Worm (Caenorhabditis elegans) whole organism, L3 larva: ENCODE results near the gene ZK328.6.

ENCODE experiments used
- R02D3.7 ChIP-seq: fragments of 150-350 bp; optimal IDR thresholded peaks from 2 replicates; lab custom pipeline; 2014; ENCODE audit warnings: missing biosample characterization, missing genetic modification characterization
- ceh-82 ChIP-seq: fragments of 150-350 bp; optimal IDR thresholded peaks from 2 replicates; lab custom pipeline; 2014; ENCODE audit warnings: missing biosample characterization, missing genetic modification characterization
- elt-2 ChIP-seq: sonication (generic microtip); optimal IDR thresholded peaks from 2 replicates; lab custom pipeline; 2016; ENCODE audit warnings: missing genetic modification reagents, mild to moderate bottlenecking, missing genetic modification characterization, missing compliant biosample characterization
- hmg-11 ChIP-seq: sonication (generic microtip); optimal IDR thresholded peaks from 2 replicates; lab custom pipeline; 2016; ENCODE audit warnings: missing genetic modification characterization, missing compliant biosample characterization
- lin-39 ChIP-seq: fragments of 150-350 bp; optimal IDR thresholded peaks from 2 replicates; lab custom pipeline; 2018; ENCODE audit warnings: missing biosample characterization, missing genetic modification reagents, missing genetic modification characterization
- nfya-1 ChIP-seq: sonication (generic microtip); optimal IDR thresholded peaks from 2 replicates; lab custom pipeline; 2017; ENCODE audit warnings: missing genetic modification characterization, mild to moderate bottlenecking, missing compliant biosample characterization, antibody characterized with exemption, moderate library complexity; ENCODE audit not compliant: insufficient read depth
- nhr-11 ChIP-seq: fragments of 150-350 bp; optimal IDR thresholded peaks from 2 replicates; lab custom pipeline; 2014; ENCODE audit warnings: missing biosample characterization, missing genetic modification characterization
- nhr-23 ChIP-seq: fragments of 150-350 bp; optimal IDR thresholded peaks from 2 replicates; lab custom pipeline; 2014; ENCODE audit warnings: missing biosample characterization, missing genetic modification reagents, missing genetic modification characterization
- nhr-237 ChIP-seq: fragments of 150-350 bp; optimal IDR thresholded peaks from 2 replicates; lab custom pipeline; 2014; ENCODE audit warnings: missing biosample characterization, missing genetic modification characterization
- nhr-76 ChIP-seq: fragments of 150-350 bp; sonication (generic microtip); optimal IDR thresholded peaks from 5 replicates; lab custom pipeline; 2014; ENCODE audit warnings: missing biosample characterization, missing genetic modification characterization
- pha-4 ChIP-seq: fragments of 150-350 bp; optimal IDR thresholded peaks from 2 replicates; lab custom pipeline; 2014; ENCODE audit warnings: missing biosample characterization, missing genetic modification reagents, missing genetic modification characterization
- pqm-1 ChIP-seq: fragments of 150-350 bp; optimal IDR thresholded peaks from 2 replicates; lab custom pipeline; 2017; ENCODE audit warnings: missing biosample characterization, missing genetic modification characterization, inconsistent platforms
- unc-62 ChIP-seq: fragments of 150-350 bp; sonication (generic microtip); optimal IDR thresholded peaks from 4 replicates; lab custom pipeline; 2014; ENCODE audit warnings: missing biosample characterization, missing genetic modification reagents, missing genetic modification characterization

- TF ChIP-seq nhr-11 (tag; lab: Kevin White, UChicago), result no peak
- no peak for TF ChIP-seq elt-2
- no peak for TF ChIP-seq unc-62 (GFP tag; lab: Kevin White, UChicago)
- no peak for TF ChIP-seq nhr-76 (tag; lab: Kevin White, UChicago)
- TF ChIP-seq pha-4 (tag; lab: Kevin White, UChicago), result no peak
- no peak for TF ChIP-seq ceh-82 (tag; lab: Kevin White, UChicago)
- no peak for TF ChIP-seq nhr-23 (tag; lab: Kevin White, UChicago)
- TF ChIP-seq pqm-1 (tag; lab: Kevin White, UChicago), result no peak
- no peak for TF ChIP-seq hmg-11 (tag; lab: Kevin White, UChicago)
- TF ChIP-seq lin-39 (tag; lab: Kevin White, UChicago), result no peak
- TF ChIP-seq R02D3.7 (tag; lab: Kevin White, UChicago), result no peak
- no peak for TF ChIP-seq nhr-237 (tag; lab: Kevin White, UChicago)
- TF ChIP-seq nfya-1 (tag; lab: Kevin White, UChicago), result no peak
Measured at ce11 chrIII:6046881-6047280, 16.5 kb upstream of the ZK328.6 start, which contains the start of gene tbx-11.
